Worm (Caenorhabditis elegans) whole organism, young adult: Measurements from ENCODE around the gene his-63.

Experiments used
- B0019.2 ChIP-seq: fragments of 200-800 bp; sonication (Bioruptor generic); conservative IDR thresholded peaks from 2 replicates; pipeline ENCODE4 v1.3.6; 2022; ENCODE audit warnings: missing genetic modification reagents, missing genetic modification characterization, missing compliant biosample characterization
- B0035.1 ChIP-seq: sonication (generic microtip); optimal IDR thresholded peaks from 2 replicates; lab custom pipeline; 2016; ENCODE audit warnings: missing genetic modification characterization, mild to moderate bottlenecking, missing compliant biosample characterization, missing genotype, missing genetic modification reagents
- B0261.1 ChIP-seq: sonication (generic microtip); optimal IDR thresholded peaks from 2 replicates; lab custom pipeline; 2016; ENCODE audit warnings: mild to moderate bottlenecking, missing genetic modification characterization, moderate library complexity, missing compliant biosample characterization
- C06A6.2 ChIP-seq: fragments of 200-800 bp; sonication (Bioruptor generic); conservative IDR thresholded peaks from 2 replicates; pipeline ENCODE4 v1.3.6; 2022; ENCODE audit warnings: missing genetic modification characterization, missing compliant biosample characterization
- F39B2.1 ChIP-seq: fragments of 200-800 bp; sonication (Bioruptor generic); IDR thresholded peaks from 2 replicates; pipeline ENCODE4 v1.3.6; 2022; ENCODE audit warnings: missing genetic modification reagents, missing genetic modification characterization, missing compliant biosample characterization
- Y53F4B.3 ChIP-seq: fragments of 200-800 bp; sonication (Bioruptor generic); IDR thresholded peaks from 2 replicates; pipeline ENCODE4 v1.3.6; 2022; ENCODE audit warnings: missing genetic modification reagents, missing genetic modification characterization, missing compliant biosample characterization
- Y56A3A.18 ChIP-seq: fragments of 200-800 bp; sonication (Bioruptor generic); IDR thresholded peaks from 2 replicates; pipeline ENCODE4 v1.3.6; 2022; ENCODE audit warnings: missing genetic modification reagents, missing genetic modification characterization, missing compliant biosample characterization
- athp-1 ChIP-seq: sonication (generic microtip); optimal IDR thresholded peaks from 2 replicates; lab custom pipeline; 2017; ENCODE audit warnings: mild to moderate bottlenecking, missing genetic modification characterization, missing compliant biosample characterization
- bed-2 ChIP-seq: fragments of 200-800 bp; sonication (Bioruptor generic); IDR thresholded peaks from 2 replicates; pipeline ENCODE4 v1.3.6; 2022; ENCODE audit warnings: missing genetic modification reagents, missing genetic modification characterization, missing compliant biosample characterization
- cebp-1 ChIP-seq, 2 experiments: fragments of 200-800 bp in 1 of 2; sonication (Bioruptor generic) in 1 of 2; sonication (generic microtip) in 1 of 2; IDR thresholded peaks in 1 of 2; optimal IDR thresholded peaks in 1 of 2; 2 replicates each; pipeline versions ENCODE4 v1.3.6 to Lab custom; 2017 to 2022; ENCODE audit warnings: missing compliant biosample characterization in 2 of 2, missing genetic modification characterization in 2 of 2, mild to moderate bottlenecking in 1 of 2, missing genetic modification reagents in 1 of 2, moderate library complexity in 1 of 2
- ceh-40 ChIP-seq: fragments of 200-800 bp; sonication (Bioruptor generic); IDR thresholded peaks from 2 replicates; pipeline ENCODE4 v1.3.6; 2022; ENCODE audit warnings: missing genetic modification characterization, missing compliant biosample characterization
- ceh-79 ChIP-seq: sonication (generic microtip); optimal IDR thresholded peaks from 2 replicates; lab custom pipeline; 2017; ENCODE audit warnings: mild to moderate bottlenecking, missing genetic modification characterization, missing compliant biosample characterization
- egl-18 ChIP-seq: fragments of 200-800 bp; sonication (Bioruptor generic); IDR thresholded peaks from 2 replicates; pipeline ENCODE4 v1.3.6; 2022; ENCODE audit warnings: missing genetic modification reagents, missing genetic modification characterization, missing compliant biosample characterization
- egrh-3 ChIP-seq: fragments of 200-800 bp; sonication (Bioruptor generic); IDR thresholded peaks from 2 replicates; pipeline ENCODE4 v1.3.6; 2022; ENCODE audit warnings: missing genetic modification reagents, missing genetic modification characterization, missing compliant biosample characterization
- ekl-4 ChIP-seq: fragments of 200-800 bp; sonication (Bioruptor generic); IDR thresholded peaks from 2 replicates; pipeline ENCODE4 v1.3.6; 2022; ENCODE audit warnings: missing genetic modification reagents, missing genetic modification characterization, missing compliant biosample characterization
- ets-4 ChIP-seq: fragments of 200-800 bp; sonication (Bioruptor generic); optimal IDR thresholded peaks from 2 replicates; lab custom pipeline; 2018; ENCODE audit warnings: mild to moderate bottlenecking, missing genetic modification characterization, missing compliant biosample characterization
- him-1 ChIP-seq: sonication (generic microtip); optimal IDR thresholded peaks from 2 replicates; lab custom pipeline; 2016; ENCODE audit warnings: missing genotype, missing genetic modification reagents, missing genetic modification characterization, missing compliant biosample characterization
- hlh-12 ChIP-seq: sonication (generic microtip); optimal IDR thresholded peaks from 2 replicates; lab custom pipeline; 2016; ENCODE audit warnings: missing genetic modification characterization, missing compliant biosample characterization
- hsf-1 ChIP-seq: fragments of 200-800 bp; sonication (Bioruptor generic); IDR thresholded peaks from 2 replicates; pipeline ENCODE4 v1.3.6; 2022; ENCODE audit warnings: missing genetic modification reagents, missing genetic modification characterization, missing compliant biosample characterization
- lag-1 ChIP-seq: fragments of 200-800 bp; sonication (Bioruptor generic); IDR thresholded peaks from 2 replicates; pipeline ENCODE4 v1.3.6; 2022; ENCODE audit warnings: missing genetic modification reagents, missing genetic modification characterization, missing compliant biosample characterization
- let-607 ChIP-seq, 2 experiments: fragments of 200-800 bp in 1 of 2; sonication (Bioruptor generic) in 1 of 2; sonication (generic microtip) in 1 of 2; optimal IDR thresholded peaks; 2 replicates each; lab custom pipeline; 2016 to 2018; ENCODE audit warnings: mild to moderate bottlenecking in 2 of 2, missing compliant biosample characterization in 2 of 2, missing genetic modification characterization in 2 of 2, moderate library complexity in 2 of 2, missing genotype in 1 of 2
- lin-35 ChIP-seq, 3 experiments: fragments of 150-350 bp in 2 of 3; sonication (generic microtip) in 1 of 3; optimal IDR thresholded peaks; 2 replicates each; lab custom pipeline; 2014 to 2018; ENCODE audit warnings: missing biosample characterization in 3 of 3, missing genetic modification characterization in 3 of 3, missing genetic modification reagents in 3 of 3
- lir-1 ChIP-seq: fragments of 200-800 bp; sonication (Bioruptor generic); conservative IDR thresholded peaks from 2 replicates; pipeline ENCODE4 v1.3.6; 2022; ENCODE audit warnings: missing genetic modification reagents, missing genetic modification characterization, missing compliant biosample characterization
- madf-6 ChIP-seq: fragments of 200-800 bp; sonication (Bioruptor generic); IDR thresholded peaks from 2 replicates; pipeline ENCODE4 v1.3.6; 2022; ENCODE audit warnings: missing genetic modification reagents, missing genetic modification characterization, missing compliant biosample characterization
- mcd-1 ChIP-seq: fragments of 200-800 bp; sonication (Bioruptor generic); IDR thresholded peaks from 2 replicates; pipeline ENCODE4 v1.3.6; 2022; ENCODE audit warnings: missing genetic modification reagents, missing genetic modification characterization, missing compliant biosample characterization
- mel-28 ChIP-seq: sonication (generic microtip); optimal IDR thresholded peaks from 2 replicates; lab custom pipeline; 2016; ENCODE audit warnings: borderline replicate concordance, mild to moderate bottlenecking, missing genetic modification characterization, missing compliant biosample characterization
- nfyb-1 ChIP-seq: fragments of 200-800 bp; sonication (Bioruptor generic); IDR thresholded peaks from 2 replicates; pipeline ENCODE4 v1.3.6; 2022; ENCODE audit warnings: missing genetic modification reagents, missing genetic modification characterization, missing compliant biosample characterization
- pbrm-1 ChIP-seq: fragments of 200-800 bp; sonication (Bioruptor generic); IDR thresholded peaks from 2 replicates; pipeline ENCODE4 v1.3.6; 2022; ENCODE audit warnings: missing genetic modification reagents, missing genetic modification characterization, missing compliant biosample characterization
- rcor-1 ChIP-seq: fragments of 200-800 bp; sonication (Bioruptor generic); IDR thresholded peaks from 2 replicates; pipeline ENCODE4 v1.3.6; 2022; ENCODE audit warnings: missing genetic modification reagents, missing genetic modification characterization, missing compliant biosample characterization
- rec-8 ChIP-seq, 2 experiments: sonication (generic microtip); optimal IDR thresholded peaks; 2 replicates each; lab custom pipeline; 2016; ENCODE audit warnings: mild to moderate bottlenecking in 2 of 2, missing genetic modification characterization in 2 of 2, missing genetic modification reagents in 2 of 2, missing genotype in 2 of 2, missing biosample characterization in 1 of 2, missing compliant biosample characterization in 1 of 2, moderate library complexity in 1 of 2
- repo-1 ChIP-seq: sonication (generic microtip); optimal IDR thresholded peaks from 2 replicates; lab custom pipeline; 2017; ENCODE audit warnings: mild to moderate bottlenecking, missing genetic modification characterization, missing compliant biosample characterization
- rpc-1 ChIP-seq, 2 experiments: fragments of 150-350 bp in 1 of 2; sonication (generic microtip) in 1 of 2; optimal IDR thresholded peaks; 2 replicates each; lab custom pipeline; 2014 to 2018; ENCODE audit warnings: missing biosample characterization in 1 of 2, missing genetic modification characterization in 1 of 2, missing genetic modification reagents in 1 of 2, missing genotype in 1 of 2
- sea-2 ChIP-seq: fragments of 200-800 bp; sonication (Bioruptor generic); IDR thresholded peaks from 2 replicates; pipeline ENCODE4 v1.3.6; 2022; ENCODE audit warnings: missing genetic modification characterization, missing compliant biosample characterization
- snpc-1.1 ChIP-seq: sonication (generic microtip); optimal IDR thresholded peaks from 2 replicates; lab custom pipeline; 2017; ENCODE audit warnings: missing genetic modification characterization, mild to moderate bottlenecking, missing compliant biosample characterization, antibody characterized with exemption, moderate library complexity, missing genotype, missing genetic modification reagents; ENCODE audit not compliant: insufficient read depth
- snpc-1.3 ChIP-seq: sonication (generic microtip); optimal IDR thresholded peaks from 2 replicates; lab custom pipeline; 2017; ENCODE audit warnings: missing genetic modification characterization, mild to moderate bottlenecking, missing compliant biosample characterization, antibody characterized with exemption, moderate library complexity, missing genotype, missing genetic modification reagents; ENCODE audit not compliant: insufficient read depth
- snpc-3.4 ChIP-seq: sonication (generic microtip); optimal IDR thresholded peaks from 2 replicates; lab custom pipeline; 2017; ENCODE audit warnings: missing genetic modification characterization, mild to moderate bottlenecking, missing compliant biosample characterization, antibody characterized with exemption, moderate library complexity, missing genotype, missing genetic modification reagents
- tbx-9 ChIP-seq: sonication (generic microtip); optimal IDR thresholded peaks from 2 replicates; lab custom pipeline; 2016; ENCODE audit warnings: borderline replicate concordance, missing genetic modification characterization, inconsistent platforms, missing compliant biosample characterization
- tlf-1 ChIP-seq: fragments of 200-800 bp; sonication (Bioruptor generic); optimal IDR thresholded peaks from 2 replicates; lab custom pipeline; 2018; ENCODE audit warnings: mild to moderate bottlenecking, missing genetic modification characterization, missing compliant biosample characterization
- xnd-1 ChIP-seq: sonication (generic microtip); optimal IDR thresholded peaks from 2 replicates; lab custom pipeline; 2016; ENCODE audit warnings: missing genotype, missing genetic modification reagents, missing genetic modification characterization, missing compliant biosample characterization
- ztf-25 ChIP-seq: fragments of 200-800 bp; sonication (Bioruptor generic); IDR thresholded peaks from 2 replicates; pipeline ENCODE4 v1.3.6; 2022; ENCODE audit warnings: missing genetic modification reagents, missing genetic modification characterization, missing compliant biosample characterization

his-63 gene

DNA sequence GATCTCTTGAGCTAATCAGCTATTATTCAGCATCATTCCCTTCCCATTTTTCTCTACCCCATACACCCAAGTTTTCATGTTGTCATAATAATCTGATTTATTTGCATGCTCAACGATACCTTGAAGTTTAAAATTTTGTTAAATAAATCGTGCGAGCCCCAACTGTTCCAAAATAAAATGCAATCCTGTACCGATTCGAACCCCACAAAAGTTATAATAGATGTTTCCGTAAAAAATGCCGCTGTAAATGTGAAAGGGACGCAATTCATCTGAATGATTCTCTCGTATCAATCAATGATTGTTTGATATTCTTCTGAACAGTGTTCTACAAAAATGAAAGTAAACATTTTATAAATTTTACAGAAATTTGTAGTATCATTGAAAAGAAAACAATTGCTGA lies 29.2 kb downstream of the his-63 start (continued):
- no peak for TF ChIP-seq lag-1 (GFP tag; lab: Robert Waterston, UW)
- peak; percentile 68; the same call in 1 of the 2 replicates for TF ChIP-seq ceh-40 (GFP tag; lab: Robert Waterston, UW)
- peak; percentile 78 for TF ChIP-seq tlf-1 (GFP tag; lab: Kevin White, UChicago)
- TF ChIP-seq snpc-1.3 (tag; lab: Kevin White, UChicago): peak; percentile 69

DNA sequence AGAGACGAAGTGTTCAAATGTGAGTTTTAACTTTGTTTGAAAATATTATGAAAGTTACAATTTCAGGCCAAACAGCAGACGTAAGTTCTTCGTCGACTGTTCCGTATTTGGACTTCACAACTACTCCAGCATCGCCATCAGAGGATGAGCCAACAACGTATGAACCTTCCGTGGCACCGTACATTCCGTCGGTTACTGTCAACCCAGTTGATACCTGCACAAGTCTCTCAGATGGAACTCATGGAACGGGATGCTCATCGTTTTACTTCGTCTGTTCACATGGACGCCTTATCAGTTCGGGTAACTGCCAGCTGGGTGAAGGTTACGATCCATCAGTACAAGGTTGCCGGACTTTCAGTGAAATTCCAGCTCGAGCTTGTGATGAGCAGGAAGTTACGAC lies 30.9 kb downstream of the his-63 start:
- TF ChIP-seq lag-1 (GFP tag; lab: Robert Waterston, UW) (no peak), F39B2.1 (GFP tag; lab: Robert Waterston, UW) (0 out of 2 replicates have a peak, but pooled peaks have one; percentile 4), let-607 (tag; optimal IDR thresholded peaks at IDR 0.05; lab: Kevin White, UChicago) (no peak), B0035.1 (tag; lab: Kevin White, UChicago) (no peak), lin-35 (GFP tag; optimal IDR thresholded peaks at IDR 0.05; lab: Kevin White, UChicago) (no peak), Y56A3A.18 (GFP tag; lab: Robert Waterston, UW) (peak; percentile 9; the same call in 1 of the 2 replicates), nfyb-1 (GFP tag; lab: Robert Waterston, UW) (0 out of 2 replicates have a peak, but pooled peaks have one; percentile 19), pbrm-1 (GFP tag; lab: Robert Waterston, UW) (0 out of 2 replicates have a peak, but pooled peaks have one; percentile 9)

DNA sequence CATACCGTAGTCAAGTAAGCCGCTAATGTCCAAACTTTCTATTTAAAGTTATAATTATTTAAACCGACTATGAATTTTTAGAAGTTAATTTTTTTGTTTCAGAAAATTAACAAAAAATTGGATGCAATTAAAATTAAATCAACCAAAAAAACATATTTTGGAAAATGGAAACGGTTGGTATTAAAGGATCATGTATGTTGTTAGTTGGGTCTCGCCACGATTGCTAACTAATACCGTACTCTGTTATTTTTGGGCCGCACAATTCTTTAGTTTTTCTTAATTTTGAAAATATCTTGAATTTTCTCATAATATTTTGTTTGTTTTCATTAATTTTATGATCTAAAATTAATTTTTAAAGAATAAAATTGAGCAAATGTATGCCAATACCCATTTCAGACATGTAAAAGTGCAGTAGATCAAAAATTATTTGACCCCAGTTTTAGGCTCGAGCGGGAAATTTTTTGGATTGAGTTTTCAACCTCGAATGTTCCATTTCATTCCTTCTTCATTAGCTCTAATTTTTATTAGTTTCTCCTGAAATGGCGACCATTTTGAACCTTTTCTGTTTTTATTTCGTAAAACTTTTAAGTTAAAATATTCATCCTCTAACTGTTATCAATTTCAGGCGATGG lies 34.2 kb downstream of the his-63 start, which contains the start of gene cbd-1:
cbd-1 (plus strand) TSS at position 626 of the 632 bp plus-strand sequence.
- no peak for TF ChIP-seq let-607 (tag; optimal IDR thresholded peaks at IDR 0.05; lab: Kevin White, UChicago)
- no peak for TF ChIP-seq mcd-1 (GFP tag; lab: Robert Waterston, UW)
- no peak for TF ChIP-seq B0261.1 (tag; lab: Kevin White, UChicago)
- peak; percentile 26; the same call in 1 of the 2 replicates for TF ChIP-seq B0019.2 (GFP tag; lab: Robert Waterston, UW)
- no peak for TF ChIP-seq egrh-3 (GFP tag; lab: Robert Waterston, UW)
- TF ChIP-seq ekl-4 (GFP tag; lab: Robert Waterston, UW): 0 out of 2 replicates have a peak, but pooled peaks have one; percentile 48
- TF ChIP-seq B0035.1 (tag; lab: Kevin White, UChicago): no peak
- TF ChIP-seq C06A6.2: no peak
- no peak for TF ChIP-seq ztf-25 (GFP tag; lab: Robert Waterston, UW)
- no peak for TF ChIP-seq snpc-1.1 (tag; lab: Kevin White, UChicago)
- no peak for TF ChIP-seq mel-28 (tag; lab: Kevin White, UChicago)
- no peak for TF ChIP-seq him-1
- no peak for TF ChIP-seq hlh-12 (tag; lab: Kevin White, UChicago)
- no peak for TF ChIP-seq tbx-9 (tag; lab: Kevin White, UChicago)
- no peak for TF ChIP-seq repo-1 (tag; lab: Kevin White, UChicago)
- no peak for TF ChIP-seq ets-4 (GFP tag; lab: Kevin White, UChicago)
- peak; percentile 97 for TF ChIP-seq madf-6 (GFP tag; lab: Robert Waterston, UW)
- peak; percentile 98 for TF ChIP-seq hsf-1 (GFP tag; lab: Robert Waterston, UW)
- TF ChIP-seq xnd-1 (tag; lab: Kevin White, UChicago): peak; percentile 85
- no peak for TF ChIP-seq ceh-79
- no peak; the same call in 1 of the 2 replicates for TF ChIP-seq rcor-1 (GFP tag; lab: Robert Waterston, UW)
- peak; percentile 75 for TF ChIP-seq snpc-3.4 (tag; lab: Kevin White, UChicago)
- TF ChIP-seq rpc-1 (optimal IDR thresholded peaks at IDR 0.05; lab: Kevin White, UChicago): no peak
- TF ChIP-seq rpc-1 (tag; optimal IDR thresholded peaks at IDR 0.05; lab: Kevin White, UChicago): no peak
- TF ChIP-seq Y53F4B.3 (GFP tag; lab: Robert Waterston, UW): 0 out of 2 replicates have a peak, but pooled peaks have one; percentile 18
- no peak for TF ChIP-seq bed-2 (GFP tag; lab: Robert Waterston, UW)
- TF ChIP-seq cebp-1 (GFP tag; IDR thresholded peaks at IDR 0.05; lab: Robert Waterston, UW): no peak
- no peak for TF ChIP-seq cebp-1 (tag; optimal IDR thresholded peaks at IDR 0.05; lab: Kevin White, UChicago)
- no peak for TF ChIP-seq pbrm-1 (GFP tag; lab: Robert Waterston, UW)
- no peak for TF ChIP-seq rec-8 (tag; optimal IDR thresholded peaks at IDR 0.05; lab: Kevin White, UChicago)
- TF ChIP-seq athp-1: no peak
- no peak for TF ChIP-seq lir-1 (GFP tag; lab: Robert Waterston, UW)
- TF ChIP-seq egl-18 (GFP tag; lab: Robert Waterston, UW): no peak
- no peak for TF ChIP-seq sea-2
- peak in 1 of 3 experiments; percentile 41 for TF ChIP-seq lin-35 (GFP tag; optimal IDR thresholded peaks at IDR 0.05; lab: Kevin White, UChicago)
